Fruit fly (Drosophila melanogaster) whole organism, embryonic: ENCODE measurements around the gene Sld5.
A peak's percentile ranks its signal among the peaks of the same experiment; 100 is the strongest.

Experiments
- Atf6 ChIP-seq: fragments of 200-800 bp; sonication (Bioruptor generic); IDR thresholded peaks from 2 replicates; pipeline ENCODE4 v1.3.6; 2022; ENCODE audit warnings: missing biosample characterization, missing genetic modification characterization
- B-H2 ChIP-seq: fragments of 200-800 bp; sonication (Bioruptor generic); optimal IDR thresholded peaks from 2 replicates; lab custom pipeline; 2018; ENCODE audit warnings: missing biosample characterization, mild to moderate bottlenecking, missing genetic modification characterization
- BtbVII ChIP-seq: fragments of 200-800 bp; sonication (Bioruptor generic); optimal IDR thresholded peaks from 3 replicates; lab custom pipeline; 2017; ENCODE audit warnings: missing biosample characterization, mild to moderate bottlenecking, missing genetic modification characterization
- CG11504 ChIP-seq: fragments of 200-800 bp; sonication (Bioruptor generic); optimal IDR thresholded peaks from 3 replicates; lab custom pipeline; 2019; ENCODE audit warnings: missing biosample characterization, mild to moderate bottlenecking, missing genetic modification characterization, moderate library complexity
- CG11695 ChIP-seq: fragments of 200-800 bp; sonication (Bioruptor generic); IDR thresholded peaks from 3 replicates; pipeline ENCODE4 v1.3.6; 2022; ENCODE audit warnings: missing biosample characterization, missing genetic modification characterization
- CG12155 ChIP-seq: fragments of 200-800 bp; sonication (Bioruptor generic); optimal IDR thresholded peaks from 3 replicates; lab custom pipeline; 2016; ENCODE audit warnings: missing biosample characterization, missing genetic modification characterization
- CG12236 ChIP-seq: fragments of 200-800 bp; sonication (Bioruptor generic); optimal IDR thresholded peaks from 2 replicates; lab custom pipeline; 2016; ENCODE audit warnings: missing biosample characterization, missing genetic modification characterization
- CG12769 ChIP-seq: fragments of 200-800 bp; sonication (Bioruptor generic); optimal IDR thresholded peaks from 2 replicates; lab custom pipeline; 2019; ENCODE audit warnings: missing biosample characterization, mild to moderate bottlenecking, missing genetic modification characterization, moderate library complexity
- CG14050 ChIP-seq: fragments of 200-800 bp; sonication (Bioruptor generic); IDR thresholded peaks from 3 replicates; pipeline ENCODE4 v1.3.6; 2022; ENCODE audit warnings: missing biosample characterization, missing genetic modification characterization
- CG14710 ChIP-seq: fragments of 200-800 bp; sonication (Bioruptor generic); optimal IDR thresholded peaks from 3 replicates; lab custom pipeline; 2019; ENCODE audit warnings: missing biosample characterization, mild to moderate bottlenecking, missing genetic modification characterization, moderate library complexity
- CG17568 ChIP-seq: fragments of 200-800 bp; sonication (Bioruptor generic); optimal IDR thresholded peaks from 2 replicates; lab custom pipeline; 2018; ENCODE audit warnings: missing biosample characterization, mild to moderate bottlenecking, missing genetic modification characterization, moderate library complexity
- CG18599 ChIP-seq: fragments of 200-800 bp; sonication (Bioruptor generic); optimal IDR thresholded peaks from 3 replicates; lab custom pipeline; 2017; ENCODE audit warnings: missing biosample characterization, missing genetic modification characterization, mild to moderate bottlenecking, moderate library complexity, missing genetic modification reagents
- CG2712 ChIP-seq: fragments of 200-800 bp; optimal IDR thresholded peaks from 3 replicates; lab custom pipeline; 2019; ENCODE audit warnings: missing biosample characterization, mild to moderate bottlenecking, missing genetic modification characterization, moderate library complexity
- CG43689 ChIP-seq: fragments of 200-800 bp; sonication (Bioruptor generic); IDR thresholded peaks from 2 replicates; pipeline ENCODE4 v1.3.6; 2022; ENCODE audit warnings: missing biosample characterization, missing genetic modification characterization
- CG4730 ChIP-seq: fragments of 200-800 bp; sonication (Bioruptor generic); IDR thresholded peaks from 2 replicates; pipeline ENCODE4 v1.3.6; 2022; ENCODE audit warnings: missing biosample characterization, missing genetic modification characterization
- CG6765 ChIP-seq: fragments of 200-800 bp; sonication (Bioruptor generic); optimal IDR thresholded peaks from 3 replicates; lab custom pipeline; 2017; ENCODE audit warnings: missing biosample characterization, mild to moderate bottlenecking, missing genetic modification characterization
- CG8765 ChIP-seq: fragments of 200-800 bp; sonication (Bioruptor generic); IDR thresholded peaks from 2 replicates; pipeline ENCODE4 v1.3.6; 2022; ENCODE audit warnings: missing biosample characterization, missing genetic modification characterization
- CG8944 ChIP-seq: fragments of 200-800 bp; sonication (Bioruptor generic); optimal IDR thresholded peaks from 3 replicates; lab custom pipeline; 2016; ENCODE audit warnings: missing biosample characterization, missing genetic modification characterization
- CG9797 ChIP-seq: fragments of 200-800 bp; sonication (Bioruptor generic); optimal IDR thresholded peaks from 3 replicates; lab custom pipeline; 2018; ENCODE audit warnings: missing biosample characterization, mild to moderate bottlenecking, missing genetic modification characterization
- Dip2 ChIP-seq: fragments of 200-800 bp; sonication (Bioruptor generic); IDR thresholded peaks from 2 replicates; pipeline ENCODE4 v1.3.6; 2022; ENCODE audit warnings: missing biosample characterization, missing genetic modification characterization
- Doc2 ChIP-seq: fragments of 200-800 bp; sonication (Bioruptor generic); IDR thresholded peaks from 2 replicates; pipeline ENCODE4 v1.3.6; 2022; ENCODE audit warnings: missing biosample characterization, missing genetic modification characterization
- ERR ChIP-seq: fragments of 200-800 bp; sonication (Bioruptor generic); optimal IDR thresholded peaks from 2 replicates; lab custom pipeline; 2016; ENCODE audit warnings: missing biosample characterization, missing genetic modification characterization
- Elba2 ChIP-seq: fragments of 200-800 bp; sonication (Bioruptor generic); optimal IDR thresholded peaks from 3 replicates; lab custom pipeline; 2016; ENCODE audit warnings: missing biosample characterization, missing genetic modification characterization
- Ets65A ChIP-seq: fragments of 200-800 bp; sonication (Bioruptor generic); peaks from one replicate; lab custom pipeline; 2016; ENCODE audit warnings: missing biosample characterization, missing genetic modification characterization
- Ets97D ChIP-seq: fragments of 200-800 bp; sonication (Bioruptor generic); optimal IDR thresholded peaks from 3 replicates; lab custom pipeline; 2016; ENCODE audit warnings: missing biosample characterization, missing genetic modification characterization
- Fer1 ChIP-seq: fragments of 200-800 bp; sonication (Bioruptor generic); optimal IDR thresholded peaks from 2 replicates; lab custom pipeline; 2017; ENCODE audit warnings: missing biosample characterization, mild to moderate bottlenecking, missing genetic modification characterization
- Fer3 ChIP-seq: fragments of 200-800 bp; sonication (Bioruptor generic); optimal IDR thresholded peaks from 2 replicates; lab custom pipeline; 2018; ENCODE audit warnings: missing biosample characterization, mild to moderate bottlenecking, missing genetic modification characterization, moderate library complexity
- MESR4 ChIP-seq: fragments of 200-800 bp; sonication (Bioruptor generic); optimal IDR thresholded peaks from 2 replicates; lab custom pipeline; 2018; ENCODE audit warnings: missing biosample characterization, mild to moderate bottlenecking, missing genetic modification characterization, moderate library complexity
- ase ChIP-seq: fragments of 200-800 bp; sonication (Bioruptor generic); IDR thresholded peaks from 3 replicates; pipeline ENCODE4 v1.3.6; 2022; ENCODE audit warnings: missing biosample characterization, missing genetic modification characterization
- chinmo ChIP-seq: fragments of 200-800 bp; sonication (Bioruptor generic); IDR thresholded peaks from 4 replicates; pipeline ENCODE4 v1.3.6; 2022; ENCODE audit warnings: missing biosample characterization, missing genetic modification characterization; ENCODE audit not compliant: partially characterized antibody
- ftz-f1 ChIP-seq: fragments of 200-800 bp; sonication (Bioruptor generic); optimal IDR thresholded peaks from 2 replicates; lab custom pipeline; 2016; ENCODE audit warnings: missing biosample characterization, missing genetic modification characterization
- ind ChIP-seq: fragments of 200-800 bp; sonication (Bioruptor generic); optimal IDR thresholded peaks from 3 replicates; lab custom pipeline; 2016; ENCODE audit warnings: missing biosample characterization, missing genetic modification characterization
- inv ChIP-seq: fragments of 200-800 bp; sonication (Bioruptor generic); IDR thresholded peaks from 2 replicates; pipeline ENCODE4 v1.3.6; 2022; ENCODE audit warnings: missing biosample characterization, missing genetic modification characterization; ENCODE audit not compliant: partially characterized antibody
- mam ChIP-seq: fragments of 200-800 bp; sonication (Bioruptor generic); optimal IDR thresholded peaks from 3 replicates; lab custom pipeline; 2016; ENCODE audit warnings: missing biosample characterization, missing genetic modification characterization
- nerfin-2 ChIP-seq: fragments of 200-800 bp; sonication (Bioruptor generic); IDR thresholded peaks from 2 replicates; pipeline ENCODE4 v1.3.6; 2022; ENCODE audit warnings: missing biosample characterization, missing genetic modification characterization; ENCODE audit not compliant: partially characterized antibody
- odd ChIP-seq: fragments of 200-800 bp; sonication (Bioruptor generic); optimal IDR thresholded peaks from 2 replicates; lab custom pipeline; 2017; ENCODE audit warnings: missing biosample characterization, mild to moderate bottlenecking, missing genetic modification characterization
- pan ChIP-seq, 4 experiments: fragments of >200 bp in 3 of 4; fragments of 200-800 bp in 1 of 4; sonication (Bioruptor generic) in 1 of 4; optimal IDR thresholded peaks in 3 of 4; IDR thresholded peaks in 1 of 4; 2 replicates each; pipeline versions ENCODE4 v1.3.6 to Lab custom; 2017 to 2022; ENCODE audit warnings: missing biosample characterization in 2 of 4, missing genetic modification characterization in 2 of 4, mixed read lengths in 1 of 4
- pb ChIP-seq: fragments of 200-800 bp; sonication (Bioruptor generic); optimal IDR thresholded peaks from 3 replicates; lab custom pipeline; 2016; ENCODE audit warnings: missing biosample characterization, missing genetic modification characterization
- pum ChIP-seq: fragments of 200-800 bp; sonication (Bioruptor generic); optimal IDR thresholded peaks from 2 replicates; lab custom pipeline; 2016; ENCODE audit warnings: missing biosample characterization, missing genetic modification characterization
- salm ChIP-seq: fragments of 200-800 bp; sonication (Bioruptor generic); optimal IDR thresholded peaks from 2 replicates; lab custom pipeline; 2018; ENCODE audit warnings: missing biosample characterization, mild to moderate bottlenecking, missing genetic modification characterization
- shn ChIP-seq: fragments of 200-800 bp; sonication (Bioruptor generic); optimal IDR thresholded peaks from 3 replicates; lab custom pipeline; 2016; ENCODE audit warnings: missing biosample characterization, missing genetic modification characterization
- sqz ChIP-seq: fragments of 200-800 bp; sonication (Bioruptor generic); optimal IDR thresholded peaks from 3 replicates; lab custom pipeline; 2018; ENCODE audit warnings: missing biosample characterization, mild to moderate bottlenecking, missing genetic modification characterization
- sug ChIP-seq: fragments of 200-800 bp; optimal IDR thresholded peaks from 2 replicates; lab custom pipeline; 2019; ENCODE audit warnings: missing biosample characterization, mild to moderate bottlenecking, missing genetic modification characterization, moderate library complexity
- tup ChIP-seq: fragments of 200-800 bp; sonication (Bioruptor generic); optimal IDR thresholded peaks from 2 replicates; lab custom pipeline; 2016; ENCODE audit warnings: missing biosample characterization, mild to moderate bottlenecking, missing genetic modification characterization, moderate library complexity
- vnd ChIP-seq: fragments of 200-800 bp; sonication (Bioruptor generic); IDR thresholded peaks from 3 replicates; pipeline ENCODE4 v1.3.6; 2022; ENCODE audit warnings: missing biosample characterization, missing genetic modification characterization; ENCODE audit not compliant: partially characterized antibody
- wdn ChIP-seq: fragments of 200-800 bp; sonication (Bioruptor generic); IDR thresholded peaks from 2 replicates; pipeline ENCODE4 v1.3.6; 2022; ENCODE audit warnings: missing biosample characterization, missing genetic modification characterization

Sld5 gene

DNA sequence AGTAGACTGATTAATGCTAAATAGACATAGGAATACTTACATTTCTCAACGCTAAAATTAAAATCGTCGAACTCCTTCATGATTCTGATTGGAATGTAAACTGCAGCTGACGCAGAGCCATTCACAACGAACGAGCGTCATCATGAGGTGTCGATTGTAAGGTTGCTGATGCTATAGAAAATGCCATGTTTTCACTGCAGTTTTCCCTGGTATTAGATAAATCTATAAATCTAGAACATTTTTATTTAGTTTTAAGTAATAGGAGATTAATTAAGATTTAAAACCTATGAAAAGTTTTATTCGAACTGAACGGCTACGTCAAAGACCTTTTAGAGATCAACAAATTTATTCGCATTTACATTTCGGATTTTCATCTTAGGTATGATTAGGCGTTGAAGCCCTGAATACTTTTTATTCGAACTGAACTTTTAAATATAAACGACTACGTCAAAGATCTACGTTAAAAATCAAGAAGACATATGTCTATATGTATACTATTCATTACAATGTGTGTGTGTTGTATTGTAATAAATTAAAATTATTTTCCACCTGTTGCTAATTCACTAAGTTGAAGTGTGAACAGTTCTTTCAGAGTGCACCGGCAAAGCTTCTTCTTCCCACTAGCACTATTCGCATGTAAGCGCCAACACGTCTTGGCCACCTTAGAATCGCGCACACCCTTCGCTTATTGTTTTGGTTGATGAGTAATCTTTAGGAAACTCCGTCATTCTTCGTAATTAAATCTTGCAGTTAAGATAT, 4.0 kb downstream of the Sld5 start, which contains the start of the genes Exo84 and Vps2 (continued):
- TF ChIP-seq Fer3 (peak; percentile 18), Ets97D (GFP tag; lab: Kevin White, UChicago) (peak; percentile 21), ind (peak; percentile 57), wdn (peak; percentile 10; the same call in 1 of the 2 replicates), CG4730 (GFP tag; lab: Robert Waterston, UW) (no peak), sug (peak; percentile 68), pum (GFP tag; lab: Kevin White, UChicago) (peak; percentile 22), CG2712 (tag; lab: Kevin White, UChicago) (peak; percentile 54), CG12236 (GFP tag; lab: Kevin White, UChicago) (no peak)

DNA sequence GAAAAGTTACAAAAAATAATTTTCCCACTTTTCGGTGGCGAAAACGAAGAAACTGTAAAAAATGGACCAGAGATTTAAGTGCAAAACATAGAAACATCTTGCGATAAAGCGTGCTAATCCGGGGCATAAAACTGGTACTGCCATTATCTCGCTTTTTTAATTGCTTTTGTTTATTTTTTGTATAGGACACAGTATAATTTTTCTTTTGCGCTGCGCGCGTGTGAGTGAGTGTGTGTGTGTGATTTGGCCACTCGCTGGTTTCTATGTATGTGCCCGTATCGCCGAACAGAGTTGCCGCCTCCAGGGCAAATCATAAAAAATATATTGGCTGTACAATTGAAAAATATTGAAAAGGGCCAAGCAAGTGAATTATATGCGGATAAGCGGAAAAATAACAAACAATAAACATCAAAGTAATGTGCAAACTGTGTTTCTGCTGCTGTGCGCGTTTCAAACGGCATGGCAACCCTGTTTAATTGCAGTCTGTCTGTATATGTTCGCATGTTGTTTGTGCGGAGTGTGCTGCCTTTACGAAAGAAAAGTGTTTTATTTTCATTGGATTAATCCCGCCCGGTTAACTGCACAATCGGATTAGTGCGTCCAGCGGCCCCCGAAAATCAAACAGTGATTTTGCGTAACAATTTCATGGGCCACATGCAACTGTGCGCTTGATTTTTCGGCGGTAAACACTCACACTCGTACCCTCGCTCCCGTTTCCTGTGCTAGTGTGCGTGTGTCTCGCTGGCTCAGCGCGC, 14.0 kb downstream of the Sld5 start:
- TF ChIP-seq CG6765 (GFP tag; lab: Kevin White, UChicago) (peak; percentile 92), CG17568 (peak; percentile 93), CG12769 (tag; lab: Kevin White, UChicago) (peak; percentile 97), CG8944 (GFP tag; lab: Kevin White, UChicago) (peak; percentile 97), pan (optimal IDR thresholded peaks at IDR 0.05; lab: Kevin White, UChicago) (no peak), pan (GFP tag; optimal IDR thresholded peaks at IDR 0.05 in 1 of 2, IDR thresholded peaks at IDR 0.05 in 1 of 2) (peak in 1 of 2 experiments; percentile 98), CG14710 (tag; lab: Kevin White, UChicago) (peak; percentile 92), Fer1 (peak; percentile 93), BtbVII (GFP tag; lab: Kevin White, UChicago) (peak; percentile 94), shn (GFP tag; lab: Kevin White, UChicago) (peak; percentile 97), MESR4 (GFP tag; lab: Kevin White, UChicago) (peak; percentile 67), pb (GFP tag; lab: Kevin White, UChicago) (peak; percentile 96), mam (peak; percentile 97), nerfin-2 (GFP tag; lab: Robert Waterston, UW) (no peak), CG11504 (tag; lab: Kevin White, UChicago) (peak; percentile 94), vnd (GFP tag; lab: Robert Waterston, UW) (no peak), B-H2 (GFP tag; lab: Kevin White, UChicago) (peak; percentile 87), tup (peak; percentile 94), CG12155 (GFP tag; lab: Kevin White, UChicago) (peak; percentile 99), CG9797 (GFP tag; lab: Kevin White, UChicago) (peak; percentile 36), odd (GFP tag; lab: Kevin White, UChicago) (peak; percentile 93), Elba2 (GFP tag; lab: Kevin White, UChicago) (peak; percentile 77), salm (tag; lab: Kevin White, UChicago) (peak; percentile 85), ERR (GFP tag; lab: Kevin White, UChicago) (peak; percentile 92), inv (GFP tag; lab: Robert Waterston, UW) (no peak), sqz (GFP tag; lab: Kevin White, UChicago) (peak; percentile 89), Ets65A (GFP tag; lab: Kevin White, UChicago) (peak; percentile 100), CG14050 (peak; percentile 95), CG43689 (GFP tag; lab: Robert Waterston, UW) (peak; percentile 95), CG11695 (GFP tag; lab: Robert Waterston, UW) (peak; percentile 96), chinmo (0 out of 4 replicates have a peak, but pooled peaks have one; percentile 35), Atf6 (GFP tag; lab: Robert Waterston, UW) (peak; percentile 96), Dip2 (GFP tag; lab: Robert Waterston, UW) (peak; percentile 68), CG18599 (GFP tag; lab: Kevin White, UChicago) (peak; percentile 97), ase (GFP tag; lab: Robert Waterston, UW) (peak; percentile 97), Doc2 (GFP tag; lab: Robert Waterston, UW) (peak; percentile 84), CG8765 (peak; percentile 94), ftz-f1 (GFP tag; lab: Kevin White, UChicago) (peak; percentile 53)
